Worm (Caenorhabditis elegans): ENCODE data around the gene sel-2.

DNA sequence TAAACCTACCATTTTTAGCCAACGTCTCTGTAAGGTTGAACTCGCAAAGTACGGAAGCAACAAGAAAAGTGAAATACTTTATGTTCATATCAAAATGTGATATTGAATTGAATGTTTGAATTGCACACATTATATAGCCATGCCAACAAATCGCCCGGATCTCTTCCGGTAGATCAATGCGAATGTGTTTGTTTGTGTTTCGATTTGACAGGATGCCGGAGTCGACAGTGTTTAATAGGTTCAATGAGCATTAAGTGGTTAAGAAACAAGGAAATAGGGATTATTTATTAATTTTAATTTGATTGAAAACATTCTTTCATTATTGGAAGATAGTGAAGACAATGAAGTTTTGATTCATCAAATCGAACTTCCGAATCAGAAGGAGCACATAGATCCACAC is 34.1 kb upstream of the sel-2 start, which contains the start of gene pqn-29:
- no peak for TF ChIP-seq C17E4.6 (GFP tag; IDR thresholded peaks at IDR 0.05)
- no peak for TF ChIP-seq K11D2.4 (GFP tag; IDR thresholded peaks at IDR 0.05)
- no peak for TF ChIP-seq ama-1 (optimal IDR thresholded peaks at IDR 0.05)
- TF ChIP-seq ama-1 (GFP tag; optimal IDR thresholded peaks at IDR 0.05): no peak
- TF ChIP-seq ceh-27 (GFP tag; optimal IDR thresholded peaks at IDR 0.05): no peak
- TF ChIP-seq dpl-1 (GFP tag; optimal IDR thresholded peaks at IDR 0.05): no peak
- no peak for TF ChIP-seq nfya-1 (tag; optimal IDR thresholded peaks at IDR 0.05; ENCODE audit: borderline replicate concordance, insufficient read depth)
- TF ChIP-seq bed-1 (GFP tag; IDR thresholded peaks at IDR 0.05): no peak
- no peak for TF ChIP-seq F33H1.4 (GFP tag; IDR thresholded peaks at IDR 0.05)
- no peak for TF ChIP-seq T26A5.8 (tag; optimal IDR thresholded peaks at IDR 0.05)
- no peak for TF ChIP-seq Y79H2A.3 (GFP tag; conservative IDR thresholded peaks at IDR 0.05)
- TF ChIP-seq unc-62 (GFP tag; optimal IDR thresholded peaks at IDR 0.05): no peak
